Worm (Caenorhabditis elegans) whole organism, L3 larva: ENCODE measurements around the gene srlf-37.

Source experiments
- elt-2 ChIP-seq: sonication (generic microtip); optimal IDR thresholded peaks from 2 replicates; lab custom pipeline; 2016; ENCODE audit warnings: missing genetic modification reagents, mild to moderate bottlenecking, missing genetic modification characterization, missing compliant biosample characterization
- nhr-12 ChIP-seq: fragments of 150-350 bp; optimal IDR thresholded peaks from 2 replicates; lab custom pipeline; 2014; ENCODE audit warnings: missing biosample characterization, missing genetic modification characterization

DNA sequence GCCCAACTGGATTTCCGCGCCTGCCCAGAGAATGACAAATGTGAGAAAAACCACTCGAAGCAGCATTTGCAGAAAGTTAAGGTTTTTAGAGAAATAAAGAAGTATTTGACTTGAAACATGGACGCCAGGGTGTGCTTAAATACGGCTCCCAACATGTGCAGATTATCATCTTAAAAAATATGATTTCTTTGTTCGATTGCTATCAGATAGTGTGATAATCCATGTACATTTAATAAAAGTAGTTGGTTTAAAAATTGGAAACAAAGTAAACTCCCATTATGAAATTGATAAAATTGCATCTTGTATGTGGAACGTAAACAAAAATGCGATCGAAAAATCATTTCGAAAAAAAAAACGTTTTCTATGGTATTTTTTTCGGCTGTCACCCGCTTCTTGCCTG is 23.6 kb upstream of the srlf-37 start, which contains the start of gene F48G7.8:
- TF ChIP-seq nhr-12 (tag; lab: Kevin White, UChicago): no peak
- TF ChIP-seq elt-2 (tag; lab: Kevin White, UChicago): no peak
